Worm (Caenorhabditis elegans) whole organism, L4 larva: Measurements from ENCODE around the gene lron-7.

Experiments
- F10B5.3 ChIP-seq: sonication (generic microtip); optimal IDR thresholded peaks from 2 replicates; lab custom pipeline; 2016; ENCODE audit warnings: mild to moderate bottlenecking, missing genetic modification characterization, missing compliant biosample characterization
- F26F4.8 ChIP-seq: fragments of 200-800 bp; sonication (Bioruptor generic); conservative IDR thresholded peaks from 2 replicates; pipeline ENCODE4 v1.3.6; 2022; ENCODE audit warnings: missing genetic modification characterization, missing compliant biosample characterization
- F37D6.2 ChIP-seq: sonication (generic microtip); optimal IDR thresholded peaks from 2 replicates; lab custom pipeline; 2016; ENCODE audit warnings: mild to moderate bottlenecking, missing genetic modification characterization, missing compliant biosample characterization
- F44E2.7 ChIP-seq: fragments of 200-800 bp; sonication (Bioruptor generic); IDR thresholded peaks from 2 replicates; pipeline ENCODE4 v2.1.2; 2022; ENCODE audit warnings: missing genetic modification characterization, missing compliant biosample characterization
- F49E8.2 ChIP-seq: sonication (generic microtip); optimal IDR thresholded peaks from 2 replicates; lab custom pipeline; 2016; ENCODE audit warnings: missing compliant biosample characterization, mild to moderate bottlenecking, missing genetic modification characterization, borderline replicate concordance
- R02D3.7 ChIP-seq: fragments of 150-350 bp; sonication (generic microtip); optimal IDR thresholded peaks from 3 replicates; lab custom pipeline; 2014; ENCODE audit warnings: missing biosample characterization, missing genetic modification characterization
- T20F7.1 ChIP-seq: fragments of 200-800 bp; sonication (Bioruptor generic); optimal IDR thresholded peaks from 2 replicates; lab custom pipeline; 2018; ENCODE audit warnings: mild to moderate bottlenecking, missing genetic modification characterization, missing compliant biosample characterization
- T26A8.4 ChIP-seq: fragments of 200-800 bp; sonication (Bioruptor generic); IDR thresholded peaks from 2 replicates; pipeline ENCODE4 v1.3.6; 2022; ENCODE audit warnings: missing genetic modification characterization, missing compliant biosample characterization
- Y75B8A.6 ChIP-seq: fragments of 200-800 bp; sonication (Bioruptor generic); IDR thresholded peaks from 2 replicates; pipeline ENCODE4 v1.3.6; 2022; ENCODE audit warnings: missing genetic modification reagents, missing genetic modification characterization, missing compliant biosample characterization
- ZK337.2 ChIP-seq: fragments of 200-800 bp; sonication (Bioruptor generic); IDR thresholded peaks from 2 replicates; pipeline ENCODE4 v1.3.6; 2022; ENCODE audit warnings: missing genetic modification reagents, missing genetic modification characterization, missing compliant biosample characterization
- ZK546.5 ChIP-seq, 2 experiments: sonication (generic microtip); optimal IDR thresholded peaks; 2 replicates each; lab custom pipeline; 2017; ENCODE audit warnings: missing biosample characterization in 2 of 2, missing genetic modification characterization in 2 of 2
- aha-1 ChIP-seq: fragments of 150-350 bp; peaks from one replicate; lab custom pipeline; 2014; ENCODE audit warnings: missing biosample characterization, missing genetic modification characterization
- ama-1 ChIP-seq: fragments of 150-350 bp; optimal IDR thresholded peaks from 2 replicates; lab custom pipeline; 2014; ENCODE audit warnings: inconsistent platforms, mixed read lengths
- arid-1 ChIP-seq: fragments of 200-800 bp; sonication (Bioruptor generic); conservative IDR thresholded peaks from 2 replicates; pipeline ENCODE4 v1.3.6; 2022; ENCODE audit warnings: missing genetic modification reagents, missing genetic modification characterization, missing compliant biosample characterization
- attf-4 ChIP-seq: sonication (generic microtip); optimal IDR thresholded peaks from 3 replicates; lab custom pipeline; 2017; ENCODE audit warnings: missing biosample characterization, missing genetic modification characterization
- ceh-20 ChIP-seq: fragments of 200-800 bp; sonication (Bioruptor generic); IDR thresholded peaks from 2 replicates; pipeline ENCODE4 v1.3.6; 2022; ENCODE audit warnings: missing genetic modification reagents, missing genetic modification characterization, missing compliant biosample characterization
- ces-1 ChIP-seq: fragments of 150-350 bp; sonication (generic microtip); optimal IDR thresholded peaks from 4 replicates; lab custom pipeline; 2014; ENCODE audit warnings: missing biosample characterization, missing genetic modification reagents, missing genetic modification characterization
- cey-2 ChIP-seq: sonication (generic microtip); optimal IDR thresholded peaks from 3 replicates; lab custom pipeline; 2017; ENCODE audit warnings: missing genetic modification characterization, mild to moderate bottlenecking, missing compliant biosample characterization, antibody characterized with exemption, borderline replicate concordance; ENCODE audit not compliant: insufficient read depth
- daf-16 ChIP-seq, 3 experiments: sonication (generic microtip); optimal IDR thresholded peaks; 2 replicates each; lab custom pipeline; 2016 to 2017; ENCODE audit warnings: missing genetic modification characterization in 3 of 3, missing genetic modification reagents in 3 of 3, mild to moderate bottlenecking in 2 of 3, missing compliant biosample characterization in 2 of 3, missing biosample characterization in 1 of 3, moderate library complexity in 1 of 3
- daf-8 ChIP-seq: fragments of 200-800 bp; sonication (Bioruptor generic); IDR thresholded peaks from 2 replicates; pipeline ENCODE4 v1.3.6; 2022; ENCODE audit warnings: missing genetic modification characterization, missing compliant biosample characterization
- dpl-1 ChIP-seq: fragments of 150-350 bp; optimal IDR thresholded peaks from 2 replicates; lab custom pipeline; 2014; ENCODE audit warnings: missing biosample characterization, missing genetic modification reagents, missing genetic modification characterization
- duxl-1 ChIP-seq: sonication (generic microtip); optimal IDR thresholded peaks from 2 replicates; lab custom pipeline; 2016; ENCODE audit warnings: mild to moderate bottlenecking, missing genetic modification characterization, moderate library complexity, missing compliant biosample characterization; ENCODE audit not compliant: poor library complexity
- fkh-10 ChIP-seq: fragments of 150-350 bp; optimal IDR thresholded peaks from 2 replicates; lab custom pipeline; 2014; ENCODE audit warnings: missing biosample characterization, missing genetic modification reagents, missing genetic modification characterization
- gei-8 ChIP-seq: fragments of 200-800 bp; sonication (Bioruptor generic); optimal IDR thresholded peaks from 2 replicates; lab custom pipeline; 2018; ENCODE audit warnings: mild to moderate bottlenecking, missing genetic modification characterization, missing compliant biosample characterization
- hif-1 ChIP-seq, 2 experiments: sonication (generic microtip); optimal IDR thresholded peaks; 2 replicates each; lab custom pipeline; 2016 to 2017; ENCODE audit warnings: missing compliant biosample characterization in 2 of 2, missing genetic modification characterization in 2 of 2, missing genetic modification reagents in 2 of 2, missing genotype in 2 of 2, mild to moderate bottlenecking in 1 of 2
- hlh-11 ChIP-seq: fragments of 200-800 bp; sonication (Bioruptor generic); optimal IDR thresholded peaks from 2 replicates; lab custom pipeline; 2018; ENCODE audit warnings: mild to moderate bottlenecking, missing genetic modification characterization, missing compliant biosample characterization
- hlh-30 ChIP-seq: sonication (generic microtip); optimal IDR thresholded peaks from 2 replicates; lab custom pipeline; 2017; ENCODE audit warnings: antibody characterized with exemption, mild to moderate bottlenecking, missing genetic modification characterization, missing compliant biosample characterization; ENCODE audit not compliant: insufficient read depth
- jun-1 ChIP-seq: fragments of 150-350 bp; optimal IDR thresholded peaks from 2 replicates; lab custom pipeline; 2014; ENCODE audit warnings: missing biosample characterization, missing genetic modification reagents, missing genetic modification characterization
- lim-7 ChIP-seq: fragments of 200-800 bp; sonication (Bioruptor generic); IDR thresholded peaks from 2 replicates; pipeline ENCODE4 v1.3.6; 2022; ENCODE audit warnings: missing genetic modification characterization, missing compliant biosample characterization
- lin-13 ChIP-seq: fragments of 150-350 bp; optimal IDR thresholded peaks from 2 replicates; lab custom pipeline; 2014; ENCODE audit warnings: missing biosample characterization, missing genetic modification reagents, missing genetic modification characterization
- lin-15B ChIP-seq: fragments of 150-350 bp; sonication (generic microtip); optimal IDR thresholded peaks from 3 replicates; lab custom pipeline; 2014; ENCODE audit warnings: missing biosample characterization, missing genetic modification characterization
- lin-29 ChIP-seq: fragments of 200-800 bp; sonication (Bioruptor generic); IDR thresholded peaks from 2 replicates; pipeline ENCODE4 v1.3.6; 2022; ENCODE audit warnings: missing genetic modification reagents, missing genetic modification characterization, missing compliant biosample characterization
- lin-38 ChIP-seq: fragments of 200-800 bp; sonication (Bioruptor generic); IDR thresholded peaks from 2 replicates; pipeline ENCODE4 v1.3.6; 2022; ENCODE audit warnings: missing genetic modification reagents, missing genetic modification characterization, missing compliant biosample characterization
- madf-9 ChIP-seq: fragments of 200-800 bp; sonication (Bioruptor generic); conservative IDR thresholded peaks from 2 replicates; pipeline ENCODE4 v1.3.6; 2022; ENCODE audit warnings: missing genetic modification reagents, missing genetic modification characterization, missing compliant biosample characterization
- mep-1 ChIP-seq: fragments of 150-350 bp; sonication (generic microtip); optimal IDR thresholded peaks from 3 replicates; lab custom pipeline; 2014; ENCODE audit warnings: missing biosample characterization, missing genetic modification characterization
- mxl-2 ChIP-seq: fragments of 200-800 bp; sonication (Bioruptor generic); conservative IDR thresholded peaks from 2 replicates; pipeline ENCODE4 v1.3.6; 2022; ENCODE audit warnings: missing genetic modification reagents, missing genetic modification characterization, missing compliant biosample characterization
- nhr-102 ChIP-seq: sonication (generic microtip); optimal IDR thresholded peaks from 2 replicates; lab custom pipeline; 2016; ENCODE audit warnings: mild to moderate bottlenecking, missing genetic modification characterization, moderate library complexity, missing compliant biosample characterization
- nhr-77 ChIP-seq: fragments of 150-350 bp; optimal IDR thresholded peaks from 2 replicates; lab custom pipeline; 2014; ENCODE audit warnings: missing biosample characterization, missing genetic modification characterization
- rbr-2 ChIP-seq: sonication (generic microtip); optimal IDR thresholded peaks from 2 replicates; lab custom pipeline; 2016; ENCODE audit warnings: missing genotype, missing genetic modification characterization, missing compliant biosample characterization
- saeg-2 ChIP-seq: fragments of 200-800 bp; sonication (Bioruptor generic); IDR thresholded peaks from 2 replicates; pipeline ENCODE4 v1.3.6; 2022; ENCODE audit warnings: missing genetic modification reagents, missing genetic modification characterization, missing compliant biosample characterization
- skn-1 ChIP-seq: fragments of 150-350 bp; optimal IDR thresholded peaks from 2 replicates; lab custom pipeline; 2014; ENCODE audit warnings: missing biosample characterization, missing genetic modification characterization
- snpc-1.2 ChIP-seq: fragments of 200-800 bp; sonication (Bioruptor generic); IDR thresholded peaks from 2 replicates; pipeline ENCODE4 v1.3.6; 2022; ENCODE audit warnings: missing genetic modification reagents, missing genetic modification characterization, missing compliant biosample characterization
- snpc-4 ChIP-seq: fragments of 150-350 bp; optimal IDR thresholded peaks from 2 replicates; lab custom pipeline; 2014; ENCODE audit warnings: missing biosample characterization, missing genetic modification characterization
- spr-1 ChIP-seq: sonication (generic microtip); optimal IDR thresholded peaks from 2 replicates; lab custom pipeline; 2016; ENCODE audit warnings: mild to moderate bottlenecking, missing genetic modification characterization, missing compliant biosample characterization
- tag-97 ChIP-seq: fragments of 200-800 bp; sonication (Bioruptor generic); IDR thresholded peaks from 2 replicates; pipeline ENCODE4 v1.3.6; 2022; ENCODE audit warnings: missing genetic modification characterization, missing compliant biosample characterization
- tra-1 ChIP-seq: fragments of 200-800 bp; sonication (Bioruptor generic); IDR thresholded peaks from 2 replicates; pipeline ENCODE4 v1.3.6; 2022; ENCODE audit warnings: missing genetic modification reagents, missing genetic modification characterization, missing compliant biosample characterization
- unc-130 ChIP-seq: sonication (generic microtip); optimal IDR thresholded peaks from 2 replicates; lab custom pipeline; 2016; ENCODE audit warnings: missing genetic modification reagents, missing genetic modification characterization, missing compliant biosample characterization
- unc-62 ChIP-seq, 3 experiments: fragments of 150-350 bp in 1 of 3; sonication (generic microtip); optimal IDR thresholded peaks in 2 of 3; peaks in 1 of 3; 1 replicate in 1 of 3; 2 replicates in 2 of 3; lab custom pipeline; 2014 to 2017; ENCODE audit warnings: missing biosample characterization in 3 of 3, missing genetic modification characterization in 3 of 3, missing genetic modification reagents in 3 of 3, missing genotype in 1 of 3
- zfp-3 ChIP-seq: fragments of 200-800 bp; sonication (Bioruptor generic); conservative IDR thresholded peaks from 2 replicates; pipeline ENCODE4 v1.3.6; 2022; ENCODE audit warnings: missing genetic modification reagents, missing genetic modification characterization, missing compliant biosample characterization
- zip-2 ChIP-seq: fragments of 150-350 bp; optimal IDR thresholded peaks from 2 replicates; lab custom pipeline; 2014; ENCODE audit warnings: missing biosample characterization, missing genetic modification characterization

The lron-7 gene

DNA sequence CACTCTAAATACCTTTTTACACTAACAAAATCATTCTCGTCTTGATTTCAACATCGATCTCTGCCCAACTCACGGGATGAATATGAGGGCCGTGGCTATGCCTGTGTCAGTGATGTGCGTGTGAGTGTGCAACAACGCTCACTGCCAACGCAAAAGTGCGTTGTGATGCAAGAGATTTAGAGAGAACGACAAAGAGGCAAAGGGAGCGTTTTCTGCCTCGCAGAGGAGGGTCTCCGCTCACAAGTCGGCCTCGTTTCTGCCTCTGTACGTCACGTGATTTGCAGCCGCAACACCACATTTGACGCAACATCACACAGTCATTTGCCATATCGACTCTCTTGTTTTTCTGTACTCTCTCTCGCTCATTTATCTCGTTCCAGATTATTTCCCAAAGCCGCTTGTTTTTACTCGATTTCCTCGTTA lies 42.4 kb downstream of the lron-7 start, which contains the start of gene epg-7:
Gene epg-7 (plus strand): TSS at position 413 of the 423 bp plus-strand sequence.
- TF ChIP-seq skn-1 (tag; lab: Kevin White, UChicago): no peak
- TF ChIP-seq gei-8: peak; percentile 55
- TF ChIP-seq hlh-11 (tag; lab: Kevin White, UChicago): peak; percentile 97
- TF ChIP-seq nhr-77 (tag; lab: Kevin White, UChicago): peak; percentile 62
- peak; percentile 84 for TF ChIP-seq tra-1
- peak in 1 of 2 experiments; percentile 100 for TF ChIP-seq unc-62 (GFP tag; optimal IDR thresholded peaks at IDR 0.05 in 1 of 2; lab: Kevin White, UChicago)
- TF ChIP-seq unc-62 (tag; optimal IDR thresholded peaks at IDR 0.05; lab: Kevin White, UChicago): no peak
- peak; percentile 55 for TF ChIP-seq ces-1 (GFP tag; lab: Kevin White, UChicago)
- no peak for TF ChIP-seq F26F4.8 (GFP tag; lab: Robert Waterston, UW)
- no peak for TF ChIP-seq lin-15B (tag; lab: Kevin White, UChicago)
- no peak for TF ChIP-seq snpc-1.2 (GFP tag; lab: Robert Waterston, UW)
- TF ChIP-seq ZK546.5 (tag; optimal IDR thresholded peaks at IDR 0.05; lab: Kevin White, UChicago): no peak
- no peak for TF ChIP-seq T20F7.1 (GFP tag; lab: Kevin White, UChicago)
- TF ChIP-seq snpc-4: no peak
- TF ChIP-seq zip-2 (tag; lab: Kevin White, UChicago): no peak
- TF ChIP-seq rbr-2 (tag; lab: Kevin White, UChicago): peak; percentile 96
- peak; percentile 64; the same call in 1 of the 2 replicates for TF ChIP-seq lim-7 (GFP tag; lab: Robert Waterston, UW)
- no peak for TF ChIP-seq cey-2 (tag; lab: Kevin White, UChicago)
- peak; percentile 85 for TF ChIP-seq arid-1 (GFP tag; lab: Robert Waterston, UW)
- TF ChIP-seq nhr-102 (tag; lab: Kevin White, UChicago): peak; percentile 84
- peak; percentile 76 for TF ChIP-seq lin-38 (GFP tag; lab: Robert Waterston, UW)
- TF ChIP-seq attf-4: no peak
- TF ChIP-seq saeg-2 (GFP tag; lab: Robert Waterston, UW): peak; percentile 79
- TF ChIP-seq dpl-1 (GFP tag; lab: Kevin White, UChicago): peak; percentile 75
- peak; percentile 88 for TF ChIP-seq F37D6.2 (tag; lab: Kevin White, UChicago)
- no peak for TF ChIP-seq ZK337.2
- TF ChIP-seq daf-16 (GFP tag; optimal IDR thresholded peaks at IDR 0.05; lab: Kevin White, UChicago): peak; percentile 41 to 94
- peak; percentile 83 for TF ChIP-seq daf-16 (tag; optimal IDR thresholded peaks at IDR 0.05; lab: Kevin White, UChicago)
- peak; percentile 83 for TF ChIP-seq jun-1 (tag; lab: Kevin White, UChicago)
- peak; percentile 91 for TF ChIP-seq T26A8.4 (GFP tag; lab: Robert Waterston, UW)
- peak; percentile 84 for TF ChIP-seq duxl-1 (tag; lab: Kevin White, UChicago)
- TF ChIP-seq F44E2.7: no peak
- peak; percentile 76; the same call in 1 of the 2 replicates for TF ChIP-seq zfp-3 (GFP tag; lab: Robert Waterston, UW)
- TF ChIP-seq ceh-20: peak; percentile 94
- TF ChIP-seq F10B5.3: peak; percentile 22
- TF ChIP-seq R02D3.7: no peak
- no peak for TF ChIP-seq unc-130 (GFP tag; lab: Kevin White, UChicago)
- peak; percentile 96 for TF ChIP-seq mep-1
- no peak for TF ChIP-seq daf-8 (GFP tag; lab: Robert Waterston, UW)
- TF ChIP-seq lin-13 (GFP tag; lab: Kevin White, UChicago): peak; percentile 91
- peak; percentile 79 for TF ChIP-seq spr-1 (tag; lab: Kevin White, UChicago)
- TF ChIP-seq ama-1 (lab: Kevin White, UChicago): peak; percentile 24
- TF ChIP-seq lin-29 (GFP tag; lab: Robert Waterston, UW): 0 out of 2 replicates have a peak, but pooled peaks have one; percentile 56
- TF ChIP-seq hlh-30 (tag; lab: Kevin White, UChicago): peak; percentile 100
- no peak for TF ChIP-seq F49E8.2 (tag; lab: Kevin White, UChicago)
- TF ChIP-seq fkh-10 (GFP tag; lab: Kevin White, UChicago): peak; percentile 95
- no peak for TF ChIP-seq Y75B8A.6 (GFP tag; lab: Robert Waterston, UW)
- peak; percentile 67 for TF ChIP-seq madf-9
- peak; percentile 72 for TF ChIP-seq mxl-2
- TF ChIP-seq aha-1 (tag; lab: Kevin White, UChicago): peak; percentile 99
- peak; percentile 23 to 86 for TF ChIP-seq hif-1 (tag; optimal IDR thresholded peaks at IDR 0.05; lab: Kevin White, UChicago)
- TF ChIP-seq tag-97 (GFP tag; lab: Robert Waterston, UW): no peak
